Fruit fly (Drosophila melanogaster) whole organism, pupa: ENCODE results near the gene CG13693.

Source experiments
- CG8159 ChIP-seq: fragments of 200-800 bp; sonication (Bioruptor generic); optimal IDR thresholded peaks from 3 replicates; lab custom pipeline; 2018; ENCODE audit warnings: missing biosample characterization, mild to moderate bottlenecking, missing genetic modification characterization, moderate library complexity
- Pif1A ChIP-seq: fragments of 200-800 bp; sonication (Bioruptor generic); optimal IDR thresholded peaks from 3 replicates; lab custom pipeline; 2016; ENCODE audit warnings: missing biosample characterization, missing genetic modification characterization
- Pif1B ChIP-seq: fragments of 200-800 bp; sonication (Bioruptor generic); optimal IDR thresholded peaks from 3 replicates; lab custom pipeline; 2016; ENCODE audit warnings: missing biosample characterization, missing genetic modification characterization
- rn ChIP-seq: fragments of 200-800 bp; sonication (Bioruptor generic); IDR thresholded peaks from 2 replicates; pipeline ENCODE4 v1.3.6; 2022; ENCODE audit warnings: missing biosample characterization, missing genetic modification characterization

DNA sequence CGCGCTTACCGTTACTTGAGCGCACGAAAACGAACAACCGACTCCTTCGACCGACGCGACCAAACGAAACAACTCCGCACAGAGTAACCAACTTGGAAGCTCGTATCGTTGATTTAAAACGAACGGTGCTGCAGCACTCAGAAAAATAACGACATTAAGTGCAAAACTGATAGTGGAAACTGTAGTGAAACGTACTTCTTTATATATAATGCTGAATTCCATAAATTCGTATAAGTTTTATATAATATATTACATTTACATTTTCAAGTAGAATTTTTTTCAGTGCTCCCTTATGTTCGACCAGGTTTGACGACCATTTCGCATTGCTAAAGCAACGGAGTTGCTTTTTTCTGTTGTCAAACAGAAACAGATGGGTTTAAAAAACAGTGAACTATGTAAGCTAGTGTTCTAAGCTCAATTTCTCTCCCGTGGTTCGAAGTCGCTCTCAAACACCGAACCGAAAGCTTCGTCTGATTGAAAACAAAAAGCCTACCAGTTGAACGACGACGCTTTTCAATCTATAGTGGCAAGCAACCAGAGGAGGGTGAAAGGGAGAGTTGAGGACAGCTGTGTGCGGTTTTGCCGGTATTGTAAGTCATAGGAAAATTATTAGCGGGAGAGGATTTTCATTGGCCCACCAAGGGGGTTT, 35.3 kb downstream of the CG13693 start, which contains the start of gene CG17075:
- peak; percentile 85 for TF ChIP-seq CG8159 (tag; lab: Kevin White, UChicago)
- TF ChIP-seq Pif1B (GFP tag; lab: Kevin White, UChicago) = no peak
- no peak for TF ChIP-seq Pif1A (GFP tag; lab: Kevin White, UChicago)
- TF ChIP-seq rn = peak; percentile 89
